Fruit fly (Drosophila melanogaster) whole organism, embryonic: ENCODE results near the gene Spx.
A peak's percentile ranks its signal among the peaks of the same experiment; 100 is the strongest.

Source experiments
- Abd-B ChIP-seq: fragments of 200-800 bp; sonication (Bioruptor generic); optimal IDR thresholded peaks from 2 replicates; lab custom pipeline; 2018; ENCODE audit warnings: missing biosample characterization, mild to moderate bottlenecking, missing genetic modification characterization, moderate library complexity
- Adf1 ChIP-seq: fragments of 200-800 bp; sonication (Bioruptor generic); IDR thresholded peaks from 2 replicates; pipeline ENCODE4 v1.3.6; 2022; ENCODE audit warnings: missing biosample characterization, missing genetic modification characterization
- CG10209 ChIP-seq: fragments of 200-800 bp; sonication (Bioruptor generic); optimal IDR thresholded peaks from 3 replicates; lab custom pipeline; 2017; ENCODE audit warnings: missing biosample characterization, mild to moderate bottlenecking, missing genetic modification characterization, missing genetic modification reagents
- CG11247 ChIP-seq: fragments of 200-800 bp; sonication (Bioruptor generic); IDR thresholded peaks from 2 replicates; pipeline ENCODE4 v1.3.6; 2022; ENCODE audit warnings: missing biosample characterization, missing genetic modification characterization
- CG13424 ChIP-seq: fragments of 200-800 bp; sonication (Bioruptor generic); optimal IDR thresholded peaks from 2 replicates; lab custom pipeline; 2019; ENCODE audit warnings: missing biosample characterization, mild to moderate bottlenecking, missing genetic modification characterization, moderate library complexity
- CG14014 ChIP-seq: fragments of 200-800 bp; sonication (Bioruptor generic); IDR thresholded peaks from 2 replicates; pipeline ENCODE4 v1.3.6; 2022; ENCODE audit warnings: missing biosample characterization, missing genetic modification characterization
- CG16863 ChIP-seq: fragments of 200-800 bp; sonication (Bioruptor generic); optimal IDR thresholded peaks from 3 replicates; lab custom pipeline; 2016; ENCODE audit warnings: missing biosample characterization, missing genetic modification characterization
- CG1792 ChIP-seq: fragments of 200-800 bp; sonication (Bioruptor generic); optimal IDR thresholded peaks from 2 replicates; lab custom pipeline; 2016; ENCODE audit warnings: missing biosample characterization, missing genetic modification characterization
- CG3065 ChIP-seq: fragments of 200-800 bp; sonication (Bioruptor generic); optimal IDR thresholded peaks from 2 replicates; lab custom pipeline; 2016; ENCODE audit warnings: missing biosample characterization, missing genetic modification characterization
- CG34376 ChIP-seq: fragments of 200-800 bp; sonication (Bioruptor generic); optimal IDR thresholded peaks from 2 replicates; lab custom pipeline; 2018; ENCODE audit warnings: missing biosample characterization, mild to moderate bottlenecking, missing genetic modification characterization
- CG4360 ChIP-seq: fragments of 200-800 bp; sonication (Bioruptor generic); IDR thresholded peaks from 2 replicates; pipeline ENCODE4 v1.3.6; 2022; ENCODE audit warnings: missing biosample characterization, missing genetic modification characterization
- CG8359 ChIP-seq: fragments of 200-800 bp; sonication (Bioruptor generic); optimal IDR thresholded peaks from 2 replicates; lab custom pipeline; 2017; ENCODE audit warnings: missing biosample characterization, mild to moderate bottlenecking, missing genetic modification characterization, borderline replicate concordance
- CG8765 ChIP-seq: fragments of 200-800 bp; sonication (Bioruptor generic); IDR thresholded peaks from 2 replicates; pipeline ENCODE4 v1.3.6; 2022; ENCODE audit warnings: missing biosample characterization, missing genetic modification characterization
- CG9817 ChIP-seq: fragments of 200-800 bp; sonication (Bioruptor generic); optimal IDR thresholded peaks from 2 replicates; lab custom pipeline; 2018; ENCODE audit warnings: missing biosample characterization, mild to moderate bottlenecking, missing genetic modification characterization, moderate library complexity
- Dip3 ChIP-seq: fragments of 200-800 bp; sonication (Bioruptor generic); optimal IDR thresholded peaks from 3 replicates; lab custom pipeline; 2016; ENCODE audit warnings: missing biosample characterization, missing genetic modification characterization
- Dp ChIP-seq: fragments of 200-800 bp; sonication (Bioruptor generic); optimal IDR thresholded peaks from 2 replicates; lab custom pipeline; 2018; ENCODE audit warnings: missing biosample characterization, mild to moderate bottlenecking, missing genetic modification characterization, moderate library complexity
- E2f1 ChIP-seq: fragments of 200-800 bp; sonication (Bioruptor generic); IDR thresholded peaks from 2 replicates; pipeline ENCODE4 v1.3.6; 2022; ENCODE audit warnings: missing biosample characterization, missing genetic modification characterization
- Eip74EF ChIP-seq, 2 experiments: fragments of 200-800 bp in 1 of 2; fragments of >200 bp in 1 of 2; sonication (Bioruptor generic) in 1 of 2; optimal IDR thresholded peaks; 2 replicates each; lab custom pipeline; 2017 to 2019; ENCODE audit warnings: missing biosample characterization in 2 of 2, missing genetic modification characterization in 2 of 2, mild to moderate bottlenecking in 1 of 2, moderate library complexity in 1 of 2
- Hr3 ChIP-seq: fragments of 200-800 bp; sonication (Bioruptor generic); optimal IDR thresholded peaks from 3 replicates; lab custom pipeline; 2016; ENCODE audit warnings: missing biosample characterization, missing genetic modification characterization
- Hsf ChIP-seq: fragments of 200-800 bp; sonication (Bioruptor generic); optimal IDR thresholded peaks from 3 replicates; lab custom pipeline; 2016; ENCODE audit warnings: missing biosample characterization, missing genetic modification characterization
- Lim3 ChIP-seq: fragments of 200-800 bp; sonication (Bioruptor generic); IDR thresholded peaks from 2 replicates; pipeline ENCODE4 v1.3.6; 2022; ENCODE audit warnings: missing biosample characterization, missing genetic modification characterization
- Nf-YA ChIP-seq: fragments of 200-800 bp; sonication (Bioruptor generic); IDR thresholded peaks from 2 replicates; pipeline ENCODE4 v1.3.6; 2022; ENCODE audit warnings: missing biosample characterization, missing genetic modification characterization
- Pdp1 ChIP-seq, 2 experiments: fragments of 200-800 bp; sonication (Bioruptor generic); optimal IDR thresholded peaks; 3 replicates each; lab custom pipeline; 2016; ENCODE audit warnings: missing biosample characterization in 2 of 2, missing genetic modification characterization in 2 of 2, mild to moderate bottlenecking in 1 of 2, moderate library complexity in 1 of 2
- Scr ChIP-seq: fragments of 200-800 bp; sonication (Bioruptor generic); IDR thresholded peaks from 2 replicates; pipeline ENCODE4 v1.3.6; 2022; ENCODE audit warnings: missing biosample characterization, missing genetic modification characterization; ENCODE audit not compliant: partially characterized antibody
- Sox100B ChIP-seq: fragments of 200-800 bp; sonication (Bioruptor generic); optimal IDR thresholded peaks from 3 replicates; lab custom pipeline; 2018; ENCODE audit warnings: missing biosample characterization, mild to moderate bottlenecking, missing genetic modification characterization
- Sry-δ ChIP-seq: fragments of 200-800 bp; sonication (Bioruptor generic); optimal IDR thresholded peaks from 2 replicates; lab custom pipeline; 2016; ENCODE audit warnings: missing biosample characterization, missing genetic modification characterization
- ato ChIP-seq: fragments of 200-800 bp; sonication (Bioruptor generic); IDR thresholded peaks from 2 replicates; pipeline ENCODE4 v1.3.6; 2022; ENCODE audit warnings: missing biosample characterization, missing genetic modification characterization; ENCODE audit not compliant: partially characterized antibody
- bab2 ChIP-seq: fragments of 200-800 bp; sonication (Bioruptor generic); optimal IDR thresholded peaks from 2 replicates; lab custom pipeline; 2016; ENCODE audit warnings: missing biosample characterization, missing genetic modification characterization
- btn ChIP-seq: fragments of 200-800 bp; sonication (Bioruptor generic); optimal IDR thresholded peaks from 2 replicates; lab custom pipeline; 2016; ENCODE audit warnings: missing biosample characterization, missing genetic modification characterization
- cg ChIP-seq: fragments of 200-800 bp; sonication (Bioruptor generic); optimal IDR thresholded peaks from 3 replicates; lab custom pipeline; 2019; ENCODE audit warnings: missing biosample characterization, mild to moderate bottlenecking, missing genetic modification characterization, moderate library complexity
- crol ChIP-seq: fragments of 200-800 bp; sonication (Bioruptor generic); IDR thresholded peaks from 2 replicates; pipeline ENCODE4 v1.3.6; 2022; ENCODE audit warnings: missing biosample characterization, missing genetic modification characterization
- crp ChIP-seq, 2 experiments: fragments of 200-800 bp; sonication (Bioruptor generic); optimal IDR thresholded peaks; 2 replicates in 1 of 2; 3 replicates in 1 of 2; lab custom pipeline; 2017; ENCODE audit warnings: missing biosample characterization in 2 of 2, missing genetic modification characterization in 2 of 2, mild to moderate bottlenecking in 1 of 2, moderate library complexity in 1 of 2
- danr ChIP-seq: fragments of 200-800 bp; sonication (Bioruptor generic); IDR thresholded peaks from 2 replicates; pipeline ENCODE4 v1.3.6; 2022; ENCODE audit warnings: missing biosample characterization, missing genetic modification characterization
- dimm ChIP-seq: fragments of 200-800 bp; sonication (Bioruptor generic); IDR thresholded peaks from 2 replicates; pipeline ENCODE4 v1.3.6; 2022; ENCODE audit warnings: missing biosample characterization, missing genetic modification characterization
- fru ChIP-seq: fragments of >200 bp; optimal IDR thresholded peaks from 2 replicates; lab custom pipeline; 2017
- gfzf ChIP-seq: fragments of 200-800 bp; sonication (Bioruptor generic); optimal IDR thresholded peaks from 2 replicates; lab custom pipeline; 2016; ENCODE audit warnings: missing biosample characterization, mild to moderate bottlenecking, missing genetic modification characterization, moderate library complexity
- kay ChIP-seq: fragments of 200-800 bp; sonication (Bioruptor generic); optimal IDR thresholded peaks from 2 replicates; lab custom pipeline; 2016; ENCODE audit warnings: missing biosample characterization, missing genetic modification characterization
- kni ChIP-seq: fragments of 200-800 bp; sonication (Bioruptor generic); optimal IDR thresholded peaks from 3 replicates; lab custom pipeline; 2017; ENCODE audit warnings: mild to moderate bottlenecking, missing biosample characterization, missing genetic modification reagents, missing genetic modification characterization
- lbe ChIP-seq: fragments of 200-800 bp; sonication (Bioruptor generic); optimal IDR thresholded peaks from 2 replicates; lab custom pipeline; 2016; ENCODE audit warnings: missing biosample characterization, mild to moderate bottlenecking, missing genetic modification characterization
- nau ChIP-seq: fragments of 200-800 bp; sonication (Bioruptor generic); optimal IDR thresholded peaks from 3 replicates; lab custom pipeline; 2017; ENCODE audit warnings: missing biosample characterization, mild to moderate bottlenecking, missing genetic modification characterization, missing genetic modification reagents
- onecut ChIP-seq: fragments of 200-800 bp; sonication (Bioruptor generic); IDR thresholded peaks from 2 replicates; pipeline ENCODE4 v1.3.6; 2022; ENCODE audit warnings: missing biosample characterization, missing genetic modification characterization
- pb ChIP-seq: fragments of 200-800 bp; sonication (Bioruptor generic); optimal IDR thresholded peaks from 3 replicates; lab custom pipeline; 2016; ENCODE audit warnings: missing biosample characterization, missing genetic modification characterization
- pros ChIP-seq: fragments of 200-800 bp; sonication (Bioruptor generic); optimal IDR thresholded peaks from 3 replicates; lab custom pipeline; 2019; ENCODE audit warnings: missing biosample characterization, mild to moderate bottlenecking, missing genetic modification characterization, moderate library complexity
- sc ChIP-seq, 3 experiments: fragments of >200 bp in 2 of 3; fragments of 200-800 bp in 1 of 3; sonication (Bioruptor generic) in 1 of 3; optimal IDR thresholded peaks; 2 replicates in 2 of 3; 3 replicates in 1 of 3; lab custom pipeline; 2017; ENCODE audit warnings: mild to moderate bottlenecking in 1 of 3, missing biosample characterization in 1 of 3, missing genetic modification characterization in 1 of 3, missing genetic modification reagents in 1 of 3
- scrt ChIP-seq: fragments of 200-800 bp; sonication (Bioruptor generic); optimal IDR thresholded peaks from 2 replicates; lab custom pipeline; 2018; ENCODE audit warnings: missing biosample characterization, mild to moderate bottlenecking, missing genetic modification characterization, moderate library complexity
- tll ChIP-seq, 2 experiments: fragments of 200-800 bp in 1 of 2; fragments of >200 bp in 1 of 2; sonication (Bioruptor generic) in 1 of 2; optimal IDR thresholded peaks; 2 replicates each; lab custom pipeline; 2017 to 2019; ENCODE audit warnings: missing biosample characterization in 2 of 2, missing genetic modification characterization in 2 of 2, mild to moderate bottlenecking in 1 of 2, moderate library complexity in 1 of 2
- toy ChIP-seq: fragments of 200-800 bp; sonication (Bioruptor generic); IDR thresholded peaks from 2 replicates; pipeline ENCODE4 v1.3.6; 2022; ENCODE audit warnings: missing biosample characterization, missing genetic modification characterization
- vnd ChIP-seq: fragments of 200-800 bp; sonication (Bioruptor generic); IDR thresholded peaks from 3 replicates; pipeline ENCODE4 v1.3.6; 2022; ENCODE audit warnings: missing biosample characterization, missing genetic modification characterization; ENCODE audit not compliant: partially characterized antibody
- wdn ChIP-seq: fragments of 200-800 bp; sonication (Bioruptor generic); IDR thresholded peaks from 2 replicates; pipeline ENCODE4 v1.3.6; 2022; ENCODE audit warnings: missing biosample characterization, missing genetic modification characterization
- yki ChIP-seq: fragments of >200 bp; optimal IDR thresholded peaks from 3 replicates; lab custom pipeline; 2018

Gene Spx

DNA sequence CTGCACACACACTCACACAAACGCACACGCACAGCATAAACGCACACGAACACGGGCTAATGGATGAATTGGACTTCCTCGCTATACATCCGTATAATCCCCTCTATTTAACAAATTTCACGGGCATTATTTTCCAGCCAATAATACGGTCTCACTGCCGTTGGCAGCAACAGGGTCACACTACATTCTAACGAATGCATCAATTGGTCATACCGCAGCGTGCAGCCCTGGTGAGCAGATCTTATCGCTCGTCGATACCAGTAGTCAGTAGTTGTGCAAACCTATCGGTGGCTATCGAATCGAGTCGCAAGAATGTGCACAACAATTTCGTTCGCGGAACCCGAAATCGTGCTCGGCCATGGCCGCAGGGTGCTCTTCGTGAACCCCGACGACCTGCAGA, 32.2 kb downstream of the Spx start, which contains the start of the genes Top3beta and wuho (continued):
- peak; percentile 47 to 82 for TF ChIP-seq Pdp1 (GFP tag; optimal IDR thresholded peaks at IDR 0.05; lab: Kevin White, UChicago)
- no peak for TF ChIP-seq tll (GFP tag; optimal IDR thresholded peaks at IDR 0.05; lab: Kevin White, UChicago)
- TF ChIP-seq Sox100B: no peak
- TF ChIP-seq onecut: peak; percentile 36; the same call in 1 of the 2 replicates
- peak; percentile 40; the same call in 1 of the 2 replicates for TF ChIP-seq ato
- TF ChIP-seq CG8359 (GFP tag; lab: Kevin White, UChicago): no peak
- TF ChIP-seq gfzf (GFP tag; lab: Kevin White, UChicago): peak; percentile 99
- peak; percentile 80 for TF ChIP-seq cg (GFP tag; lab: Kevin White, UChicago)
- no peak for TF ChIP-seq wdn (GFP tag; lab: Robert Waterston, UW)
- TF ChIP-seq yki (lab: Kevin White, UChicago): no peak
- no peak for TF ChIP-seq danr (GFP tag; lab: Robert Waterston, UW)
- peak; percentile 65; the same call in 1 of the 2 replicates for TF ChIP-seq Scr (GFP tag; lab: Robert Waterston, UW)
- TF ChIP-seq toy (GFP tag; lab: Robert Waterston, UW): no peak
- TF ChIP-seq Nf-YA (GFP tag; lab: Robert Waterston, UW): no peak
- TF ChIP-seq CG4360 (GFP tag; lab: Robert Waterston, UW): no peak
- TF ChIP-seq CG11247 (GFP tag; lab: Robert Waterston, UW): no peak
- peak; percentile 25 for TF ChIP-seq Abd-B (GFP tag; lab: Kevin White, UChicago)
- TF ChIP-seq CG8765 (GFP tag; lab: Robert Waterston, UW): no peak
- TF ChIP-seq Sry-δ (GFP tag; lab: Kevin White, UChicago): peak; percentile 83
- TF ChIP-seq btn (GFP tag; lab: Kevin White, UChicago): no peak
- no peak for TF ChIP-seq crol (GFP tag; lab: Robert Waterston, UW)
- peak in 1 of 2 experiments; percentile 44 for TF ChIP-seq crp (GFP tag; optimal IDR thresholded peaks at IDR 0.05; lab: Kevin White, UChicago)
- TF ChIP-seq vnd: peak; percentile 52; the same call in 1 of the 3 replicates
- TF ChIP-seq kay (GFP tag; lab: Kevin White, UChicago): peak; percentile 29
- no peak for TF ChIP-seq Hr3 (GFP tag; lab: Kevin White, UChicago)
- TF ChIP-seq kni (GFP tag; lab: Kevin White, UChicago): no peak
- no peak for TF ChIP-seq sc (optimal IDR thresholded peaks at IDR 0.05; lab: Kevin White, UChicago)
- TF ChIP-seq sc (GFP tag; optimal IDR thresholded peaks at IDR 0.05; lab: Kevin White, UChicago): no peak
- TF ChIP-seq lbe (GFP tag; lab: Kevin White, UChicago): peak; percentile 30
- peak; percentile 47 for TF ChIP-seq CG34376 (GFP tag; lab: Kevin White, UChicago)
- TF ChIP-seq Adf1: no peak
- TF ChIP-seq pb (GFP tag; lab: Kevin White, UChicago): peak; percentile 6
- no peak for TF ChIP-seq CG3065 (GFP tag; lab: Kevin White, UChicago)
- no peak for TF ChIP-seq pros (GFP tag; lab: Kevin White, UChicago)
- no peak for TF ChIP-seq Eip74EF (GFP tag; optimal IDR thresholded peaks at IDR 0.05; lab: Kevin White, UChicago)
- TF ChIP-seq CG1792 (GFP tag; lab: Kevin White, UChicago): peak; percentile 31
- TF ChIP-seq Dp: peak; percentile 49
- TF ChIP-seq Dip3 (GFP tag; lab: Kevin White, UChicago): no peak
- TF ChIP-seq Lim3 (GFP tag; lab: Robert Waterston, UW): no peak
- no peak for TF ChIP-seq CG9817 (tag; lab: Kevin White, UChicago)
- peak; percentile 39 for TF ChIP-seq Hsf (GFP tag; lab: Kevin White, UChicago)
- peak; percentile 10 for TF ChIP-seq CG16863 (GFP tag; lab: Kevin White, UChicago)
- TF ChIP-seq E2f1 (GFP tag; lab: Robert Waterston, UW): no peak
- no peak; the same call in 1 of the 2 replicates for TF ChIP-seq CG14014 (GFP tag; lab: Robert Waterston, UW)
- no peak for TF ChIP-seq fru (lab: Kevin White, UChicago)
- no peak for TF ChIP-seq scrt (GFP tag; lab: Kevin White, UChicago)
- peak; percentile 44 for TF ChIP-seq CG10209 (GFP tag; lab: Kevin White, UChicago)
- peak; percentile 8 for TF ChIP-seq CG13424 (tag; lab: Kevin White, UChicago)
- TF ChIP-seq dimm (GFP tag; lab: Robert Waterston, UW): no peak
- TF ChIP-seq nau (GFP tag; lab: Kevin White, UChicago): no peak
- TF ChIP-seq bab2: peak; percentile 40
